Worm (Caenorhabditis elegans) whole organism, mixed stage, embryonic: ENCODE results near the gene agt-2.
A peak's percentile ranks its signal among the peaks of the same experiment; 100 is the strongest.

Experiments
- M03D4.4 ChIP-seq: sonication (generic microtip); optimal IDR thresholded peaks from 2 replicates; lab custom pipeline; 2017; ENCODE audit warnings: mild to moderate bottlenecking, missing genetic modification characterization, missing compliant biosample characterization
- bed-3 ChIP-seq: fragments of 200-800 bp; sonication (Bioruptor generic); optimal IDR thresholded peaks from 3 replicates; lab custom pipeline; 2018; ENCODE audit warnings: mild to moderate bottlenecking, missing genetic modification characterization, moderate library complexity, missing compliant biosample characterization
- blmp-1 ChIP-seq: fragments of 150-350 bp; optimal IDR thresholded peaks from 2 replicates; lab custom pipeline; 2014; ENCODE audit warnings: missing biosample characterization, missing genetic modification characterization
- ceh-39 ChIP-seq: fragments of 150-350 bp; optimal IDR thresholded peaks from 2 replicates; lab custom pipeline; 2014; ENCODE audit warnings: missing biosample characterization, missing genetic modification characterization
- ceh-43 ChIP-seq: fragments of 200-800 bp; sonication (Bioruptor generic); optimal IDR thresholded peaks from 2 replicates; lab custom pipeline; 2018; ENCODE audit warnings: mild to moderate bottlenecking, missing genetic modification characterization, moderate library complexity, missing compliant biosample characterization
- ceh-83 ChIP-seq: fragments of 200-800 bp; sonication (Bioruptor generic); optimal IDR thresholded peaks from 2 replicates; lab custom pipeline; 2018; ENCODE audit warnings: mild to moderate bottlenecking, missing genetic modification characterization, missing compliant biosample characterization
- ces-1 ChIP-seq: fragments of 150-350 bp; optimal IDR thresholded peaks from 2 replicates; lab custom pipeline; 2014; ENCODE audit warnings: missing biosample characterization, missing genetic modification reagents, missing genetic modification characterization
- cnd-1 ChIP-seq: fragments of 200-800 bp; sonication (Bioruptor generic); optimal IDR thresholded peaks from 2 replicates; lab custom pipeline; 2018; ENCODE audit warnings: mild to moderate bottlenecking, missing genetic modification characterization, missing compliant biosample characterization
- drap-1 ChIP-seq: fragments of 200-800 bp; sonication (Bioruptor generic); optimal IDR thresholded peaks from 3 replicates; lab custom pipeline; 2018; ENCODE audit warnings: mild to moderate bottlenecking, missing genetic modification characterization, missing compliant biosample characterization
- elt-1 ChIP-seq: sonication (generic microtip); optimal IDR thresholded peaks from 2 replicates; lab custom pipeline; 2017; ENCODE audit warnings: missing genetic modification characterization, mild to moderate bottlenecking, missing compliant biosample characterization, antibody characterized with exemption, moderate library complexity, borderline replicate concordance; ENCODE audit not compliant: insufficient read depth
- elt-3 ChIP-seq: fragments of 150-350 bp; optimal IDR thresholded peaks from 2 replicates; lab custom pipeline; 2014; ENCODE audit warnings: missing biosample characterization, missing genetic modification characterization
- flh-1 ChIP-seq: fragments of 200-800 bp; sonication (Bioruptor generic); optimal IDR thresholded peaks from 2 replicates; lab custom pipeline; 2018; ENCODE audit warnings: mild to moderate bottlenecking, missing genetic modification characterization, moderate library complexity, missing compliant biosample characterization
- ham-2 ChIP-seq: fragments of 200-800 bp; sonication (Bioruptor generic); optimal IDR thresholded peaks from 2 replicates; lab custom pipeline; 2018; ENCODE audit warnings: mild to moderate bottlenecking, missing genetic modification characterization, missing compliant biosample characterization
- hlh-1 ChIP-seq: fragments of 150-350 bp; optimal IDR thresholded peaks from 2 replicates; lab custom pipeline; 2014; ENCODE audit warnings: missing biosample characterization, missing genetic modification reagents, missing genetic modification characterization
- lin-13 ChIP-seq: fragments of 150-350 bp; optimal IDR thresholded peaks from 2 replicates; lab custom pipeline; 2014; ENCODE audit warnings: missing biosample characterization, missing genetic modification characterization
- lin-32 ChIP-seq: fragments of 200-800 bp; sonication (Bioruptor generic); optimal IDR thresholded peaks from 2 replicates; lab custom pipeline; 2018; ENCODE audit warnings: mild to moderate bottlenecking, missing genetic modification characterization, missing compliant biosample characterization
- lsy-2 ChIP-seq: fragments of 150-350 bp; optimal IDR thresholded peaks from 2 replicates; lab custom pipeline; 2014; ENCODE audit warnings: missing biosample characterization, missing genetic modification characterization
- mab-5 ChIP-seq: fragments of 150-350 bp; optimal IDR thresholded peaks from 2 replicates; lab custom pipeline; 2014; ENCODE audit warnings: missing biosample characterization, missing genetic modification characterization
- mep-1 ChIP-seq: fragments of 150-350 bp; optimal IDR thresholded peaks from 2 replicates; lab custom pipeline; 2017; ENCODE audit warnings: missing biosample characterization, missing genetic modification reagents, missing genetic modification characterization, inconsistent platforms
- mls-2 ChIP-seq: sonication (generic microtip); optimal IDR thresholded peaks from 2 replicates; lab custom pipeline; 2016; ENCODE audit warnings: mild to moderate bottlenecking, missing genetic modification characterization, moderate library complexity, missing compliant biosample characterization
- nhr-12 ChIP-seq: fragments of 150-350 bp; optimal IDR thresholded peaks from 2 replicates; lab custom pipeline; 2014; ENCODE audit warnings: missing biosample characterization, missing genetic modification characterization
- nhr-2 ChIP-seq: fragments of 150-350 bp; optimal IDR thresholded peaks from 2 replicates; lab custom pipeline; 2014; ENCODE audit warnings: missing biosample characterization, missing genetic modification characterization
- nhr-237 ChIP-seq: fragments of 150-350 bp; optimal IDR thresholded peaks from 2 replicates; lab custom pipeline; 2014; ENCODE audit warnings: missing biosample characterization, missing genetic modification characterization
- nhr-28 ChIP-seq: fragments of 150-350 bp; optimal IDR thresholded peaks from 2 replicates; lab custom pipeline; 2014; ENCODE audit warnings: missing biosample characterization, missing genetic modification characterization
- nhr-76 ChIP-seq: sonication (generic microtip); optimal IDR thresholded peaks from 2 replicates; lab custom pipeline; 2017; ENCODE audit warnings: missing biosample characterization, missing genetic modification characterization
- pha-4 ChIP-seq: fragments of 150-350 bp; optimal IDR thresholded peaks from 2 replicates; lab custom pipeline; 2018; ENCODE audit warnings: missing biosample characterization, missing genetic modification reagents, missing genetic modification characterization
- sem-2 ChIP-seq: fragments of 200-800 bp; sonication (Bioruptor generic); optimal IDR thresholded peaks from 2 replicates; lab custom pipeline; 2018; ENCODE audit warnings: mild to moderate bottlenecking, missing genetic modification characterization, missing compliant biosample characterization
- snpc-4 ChIP-seq: fragments of 150-350 bp; optimal IDR thresholded peaks from 2 replicates; lab custom pipeline; 2014; ENCODE audit warnings: missing biosample characterization, missing genetic modification characterization
- sptf-1 ChIP-seq: sonication (generic microtip); optimal IDR thresholded peaks from 2 replicates; lab custom pipeline; 2017; ENCODE audit warnings: mild to moderate bottlenecking, missing genetic modification characterization, moderate library complexity, missing compliant biosample characterization
- tbx-8 ChIP-seq: fragments of 200-800 bp; sonication (Bioruptor generic); optimal IDR thresholded peaks from 2 replicates; lab custom pipeline; 2018; ENCODE audit warnings: mild to moderate bottlenecking, missing genetic modification characterization, moderate library complexity, missing compliant biosample characterization
- unc-120 ChIP-seq: sonication (generic microtip); optimal IDR thresholded peaks from 2 replicates; lab custom pipeline; 2017; ENCODE audit warnings: missing genetic modification characterization, missing compliant biosample characterization; ENCODE audit not compliant: poor library complexity, severe bottlenecking
- unc-39 ChIP-seq: fragments of 150-350 bp; optimal IDR thresholded peaks from 2 replicates; lab custom pipeline; 2014; ENCODE audit warnings: missing biosample characterization, missing genetic modification characterization
- unc-62 ChIP-seq: fragments of 150-350 bp; optimal IDR thresholded peaks from 2 replicates; lab custom pipeline; 2014; ENCODE audit warnings: missing biosample characterization, missing genetic modification reagents, missing genetic modification characterization
- zip-8 ChIP-seq: fragments of 150-350 bp; optimal IDR thresholded peaks from 2 replicates; lab custom pipeline; 2014; ENCODE audit warnings: missing biosample characterization, missing genetic modification characterization
- ztf-11 ChIP-seq: fragments of 150-350 bp; optimal IDR thresholded peaks from 2 replicates; lab custom pipeline; 2014; ENCODE audit warnings: missing biosample characterization, missing genetic modification characterization

Gene agt-2

ce11 chrII:5338301-5338700, 35.3 kb downstream of the agt-2 start:
- TF ChIP-seq snpc-4 (tag; lab: Kevin White, UChicago) (no peak), ceh-83 (no peak), tbx-8 (no peak), zip-8 (tag; lab: Kevin White, UChicago) (no peak)

ce11 chrII:5337495-5337840, 36.2 kb downstream of the agt-2 start:
- TF ChIP-seq ceh-43 (no peak), elt-3 (tag; lab: Kevin White, UChicago) (no peak), mls-2 (tag; lab: Kevin White, UChicago) (no peak), nhr-2 (no peak), snpc-4 (tag; lab: Kevin White, UChicago) (no peak), ceh-83 (no peak), nhr-237 (no peak), elt-1 (tag; lab: Kevin White, UChicago) (no peak), bed-3 (no peak), nhr-12 (no peak), nhr-28 (tag; lab: Kevin White, UChicago) (no peak), lsy-2 (tag; lab: Kevin White, UChicago) (no peak), mab-5 (tag; lab: Kevin White, UChicago) (no peak), ztf-11 (tag; lab: Kevin White, UChicago) (no peak), ham-2 (GFP tag; lab: Kevin White, UChicago) (no peak), ceh-39 (no peak), lin-32 (no peak)

DNA sequence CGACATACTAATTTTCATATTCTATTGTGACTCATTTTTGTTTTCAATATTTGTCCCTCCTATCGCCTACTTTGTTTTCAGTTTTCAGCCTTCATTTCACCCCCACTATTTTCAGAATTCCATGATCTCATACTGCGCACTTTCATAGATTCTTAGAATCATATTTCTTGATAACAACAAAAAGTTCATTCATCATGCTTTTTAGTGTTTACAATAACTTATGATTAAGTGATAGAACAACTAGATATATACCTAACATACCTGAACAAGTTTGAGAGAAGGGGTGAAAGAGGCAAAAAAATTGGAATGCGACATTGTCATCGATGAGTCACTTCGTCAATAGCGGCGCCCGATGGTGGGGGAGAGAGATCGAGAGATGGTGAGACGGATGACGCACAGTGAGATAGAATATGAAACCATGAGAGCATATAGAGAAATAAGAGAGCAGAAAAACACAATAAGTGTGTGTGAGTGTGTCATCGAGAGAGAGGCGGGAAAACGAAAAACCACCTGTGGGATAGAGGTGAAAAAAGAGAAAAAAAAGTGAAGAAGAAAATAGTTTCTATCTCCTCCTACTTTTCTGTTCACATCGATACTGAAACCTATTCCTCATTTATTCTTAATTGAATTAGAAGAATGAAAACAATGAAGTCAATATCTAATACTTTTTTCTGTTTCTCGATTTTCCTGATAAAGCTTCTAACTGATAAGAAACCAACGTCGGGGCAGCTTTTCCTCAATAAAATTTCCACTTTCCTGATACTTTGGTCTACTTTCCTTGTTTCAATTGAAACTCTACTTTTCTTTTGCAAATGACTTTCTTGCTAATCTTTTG, 36.8 kb downstream of the agt-2 start:
- TF ChIP-seq nhr-237 = peak; percentile 53
- TF ChIP-seq cnd-1 (tag; lab: Kevin White, UChicago) = no peak
- no peak for TF ChIP-seq nhr-12
- peak; percentile 7 for TF ChIP-seq M03D4.4
- TF ChIP-seq unc-62 = peak; percentile 59
- no peak for TF ChIP-seq lin-32
- peak; percentile 19 for TF ChIP-seq sptf-1 (tag; lab: Kevin White, UChicago)
- no peak for TF ChIP-seq sem-2 (GFP tag; lab: Kevin White, UChicago)
- TF ChIP-seq nhr-28 (tag; lab: Kevin White, UChicago) = no peak
- no peak for TF ChIP-seq tbx-8
- no peak for TF ChIP-seq mls-2 (tag; lab: Kevin White, UChicago)
- TF ChIP-seq blmp-1 = no peak
- TF ChIP-seq snpc-4 (tag; lab: Kevin White, UChicago) = no peak
- no peak for TF ChIP-seq ceh-83
- TF ChIP-seq mep-1 (tag; lab: Kevin White, UChicago) = no peak
- TF ChIP-seq ztf-11 (tag; lab: Kevin White, UChicago) = no peak
- no peak for TF ChIP-seq unc-39 (tag; lab: Kevin White, UChicago)
- no peak for TF ChIP-seq ceh-43
- TF ChIP-seq pha-4 (tag; lab: Kevin White, UChicago) = peak; percentile 67
- TF ChIP-seq ham-2 (GFP tag; lab: Kevin White, UChicago) = no peak
- peak; percentile 64 for TF ChIP-seq ces-1 (GFP tag; lab: Kevin White, UChicago)
- TF ChIP-seq lsy-2 (tag; lab: Kevin White, UChicago) = no peak
- no peak for TF ChIP-seq lin-13 (tag; lab: Kevin White, UChicago)
- TF ChIP-seq hlh-1 (tag; lab: Kevin White, UChicago) = peak; percentile 39
- TF ChIP-seq bed-3 = no peak
- TF ChIP-seq zip-8 (tag; lab: Kevin White, UChicago) = no peak
- no peak for TF ChIP-seq drap-1 (GFP tag; lab: Kevin White, UChicago)
- no peak for TF ChIP-seq nhr-2
- peak; percentile 49 for TF ChIP-seq unc-120
- TF ChIP-seq flh-1 (GFP tag; lab: Kevin White, UChicago) = no peak
- TF ChIP-seq ceh-39 = no peak
- TF ChIP-seq mab-5 (tag; lab: Kevin White, UChicago) = no peak
- no peak for TF ChIP-seq nhr-76 (tag; lab: Kevin White, UChicago)
- no peak for TF ChIP-seq elt-1 (tag; lab: Kevin White, UChicago)

- TF ChIP-seq ces-1 (GFP tag; lab: Kevin White, UChicago) (peak; percentile 40), unc-62 (peak; percentile 32), sptf-1 (tag; lab: Kevin White, UChicago) (no peak), cnd-1 (tag; lab: Kevin White, UChicago) (peak; percentile 27), mep-1 (tag; lab: Kevin White, UChicago) (peak; percentile 63)
Observed at ce11 chrII:5336035-5336376, 37.6 kb downstream of the agt-2 start.
